Worm (Caenorhabditis elegans): ENCODE data around the gene gst-36.

DNA sequence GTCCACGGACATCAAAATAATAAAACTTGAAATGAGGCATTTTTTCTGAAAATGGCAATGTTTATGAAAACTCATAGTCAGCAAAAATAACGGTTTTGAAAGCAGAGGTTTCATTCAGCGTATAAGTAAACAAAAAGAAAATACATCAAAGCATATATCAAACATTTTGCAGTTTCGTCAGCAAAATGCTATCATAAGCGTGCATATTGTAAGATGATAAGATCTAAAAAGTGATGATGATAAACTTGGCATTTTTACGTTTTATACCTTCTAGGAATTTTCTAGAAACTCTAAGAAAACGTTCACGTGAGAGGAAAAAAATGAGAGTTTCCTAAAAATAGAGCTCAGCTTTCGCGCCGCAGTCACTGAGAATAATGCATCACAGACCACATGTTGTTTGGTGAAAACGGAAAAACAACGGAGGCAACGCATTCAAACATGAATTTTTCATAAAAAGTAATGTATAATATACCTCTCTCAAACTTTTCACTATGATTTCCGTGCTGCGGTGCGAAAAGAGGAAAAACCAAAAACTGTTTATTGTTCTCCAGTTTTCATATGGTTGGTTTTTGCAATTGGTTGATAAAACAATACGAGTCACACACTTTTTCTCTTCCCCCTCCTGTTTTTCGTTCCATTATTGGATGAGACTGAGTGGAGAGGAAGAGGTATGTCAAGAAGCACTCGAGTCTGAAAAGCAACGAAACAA, at the start of gene gst-36, which contains the start of gene R07B1.5:
- TF ChIP-seq gmeb-2 (tag; optimal IDR thresholded peaks at IDR 0.05) (no peak), lim-6 (tag; optimal IDR thresholded peaks at IDR 0.05) (no peak), unc-55 (GFP tag; optimal IDR thresholded peaks at IDR 0.05) (no peak), tbx-7 (tag; optimal IDR thresholded peaks at IDR 0.05) (no peak), nfya-1 (tag; optimal IDR thresholded peaks at IDR 0.05) (no peak), pag-3 (tag; optimal IDR thresholded peaks at IDR 0.05; ENCODE audit: borderline replicate concordance) (no peak), ahr-1 (tag; optimal IDR thresholded peaks at IDR 0.05) (no peak), pax-1 (tag; optimal IDR thresholded peaks at IDR 0.05) (no peak), dve-1 (tag; optimal IDR thresholded peaks at IDR 0.05) (no peak), nhr-11 (tag; optimal IDR thresholded peaks at IDR 0.05) (no peak)

All from whole organism, late embryonic.